Worm (Caenorhabditis elegans): ENCODE results near the gene Y113G7A.14.

DNA sequence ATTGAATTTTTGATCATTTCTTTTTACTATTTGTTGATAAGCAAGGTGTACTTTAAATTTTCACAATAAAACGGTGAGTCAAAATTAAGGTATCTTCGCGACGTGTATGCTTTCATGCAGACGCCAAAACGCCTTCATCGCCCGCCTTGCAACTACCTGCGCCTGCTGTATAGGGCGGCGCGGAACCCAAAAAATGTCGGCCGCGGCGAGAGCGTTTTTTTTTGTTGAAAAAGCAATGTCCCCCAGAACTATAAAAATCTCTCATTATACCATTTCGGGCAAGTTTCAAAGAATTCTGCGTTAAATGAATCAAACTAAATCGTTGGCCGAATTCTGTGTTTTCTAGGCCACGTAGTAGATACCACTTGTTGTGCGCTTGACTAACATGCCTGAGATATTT lies 5.5 kb upstream of the Y113G7A.14 start:
- no peak for TF ChIP-seq ama-1 (optimal IDR thresholded peaks at IDR 0.05)
- TF ChIP-seq ama-1 (GFP tag; optimal IDR thresholded peaks at IDR 0.05) = no peak
- no peak for TF ChIP-seq nfya-1 (tag; optimal IDR thresholded peaks at IDR 0.05; ENCODE audit: borderline replicate concordance, insufficient read depth)
- no peak for TF ChIP-seq hmg-1.2 (GFP tag; IDR thresholded peaks at IDR 0.05)
- TF ChIP-seq bed-2 (GFP tag; IDR thresholded peaks at IDR 0.05) = no peak
- no peak for TF ChIP-seq zim-3 (tag; optimal IDR thresholded peaks at IDR 0.05)
- TF ChIP-seq xnd-1 (tag; optimal IDR thresholded peaks at IDR 0.05) = no peak
- TF ChIP-seq ztf-25 (GFP tag; IDR thresholded peaks at IDR 0.05) = no peak
- no peak for TF ChIP-seq B0035.1 (tag; optimal IDR thresholded peaks at IDR 0.05)
